Worm (Caenorhabditis elegans): ENCODE data around the gene R11G10.3.

R11G10.3 gene

DNA sequence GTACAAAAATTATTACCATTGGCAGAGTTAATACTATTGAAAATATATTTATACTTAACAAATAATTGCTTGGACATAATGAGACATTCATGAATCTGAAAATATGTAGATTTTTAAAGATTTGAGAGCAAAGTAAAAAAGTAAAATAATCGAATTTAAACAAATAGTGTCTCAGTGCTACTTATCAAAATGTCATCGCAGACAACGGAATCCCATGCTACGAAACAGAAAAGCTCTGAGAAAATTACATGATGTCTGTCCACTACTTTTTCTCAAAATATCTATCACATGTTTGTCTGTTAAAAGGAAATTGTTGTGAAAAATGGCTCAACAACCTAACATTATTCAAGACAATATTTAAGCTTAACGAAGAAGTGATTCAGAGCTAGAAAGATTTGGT is 39.0 kb upstream of the R11G10.3 start, which contains the start of gene T10G3.4:
Gene T10G3.4 (minus strand): TSS at position 101 of the 400 bp plus-strand sequence.
- TF ChIP-seq ama-1 (optimal IDR thresholded peaks at IDR 0.05) = no peak
- no peak for TF ChIP-seq ama-1 (GFP tag; optimal IDR thresholded peaks at IDR 0.05)
- no peak for TF ChIP-seq zfh-2 (GFP tag; conservative IDR thresholded peaks at IDR 0.05)
- no peak for TF ChIP-seq somi-1 (GFP tag; optimal IDR thresholded peaks at IDR 0.05)
- TF ChIP-seq unc-62 (GFP tag; optimal IDR thresholded peaks at IDR 0.05) = no peak
- no peak for TF ChIP-seq ceh-100 (GFP tag; IDR thresholded peaks at IDR 0.05)
- TF ChIP-seq pbrm-1 (GFP tag; IDR thresholded peaks at IDR 0.05) = no peak
- no peak for TF ChIP-seq let-607 (tag; optimal IDR thresholded peaks at IDR 0.05)
- TF ChIP-seq Y53G8AR.9 (GFP tag; conservative IDR thresholded peaks at IDR 0.05) = no peak
- no peak for TF ChIP-seq die-1 (tag; optimal IDR thresholded peaks at IDR 0.05)
- TF ChIP-seq madf-3 (GFP tag; IDR thresholded peaks at IDR 0.05) = no peak
- TF ChIP-seq F55B11.4 (tag; optimal IDR thresholded peaks at IDR 0.05; ENCODE audit: borderline replicate concordance, insufficient read depth) = no peak
- no peak for TF ChIP-seq egrh-3 (GFP tag; IDR thresholded peaks at IDR 0.05)
- no peak for TF ChIP-seq tbx-9 (tag; optimal IDR thresholded peaks at IDR 0.05; ENCODE audit: borderline replicate concordance)
- TF ChIP-seq sptf-2 (GFP tag; optimal IDR thresholded peaks at IDR 0.05) = no peak
- no peak for TF ChIP-seq Y67H2A.10 (GFP tag; conservative IDR thresholded peaks at IDR 0.05)

DNA sequence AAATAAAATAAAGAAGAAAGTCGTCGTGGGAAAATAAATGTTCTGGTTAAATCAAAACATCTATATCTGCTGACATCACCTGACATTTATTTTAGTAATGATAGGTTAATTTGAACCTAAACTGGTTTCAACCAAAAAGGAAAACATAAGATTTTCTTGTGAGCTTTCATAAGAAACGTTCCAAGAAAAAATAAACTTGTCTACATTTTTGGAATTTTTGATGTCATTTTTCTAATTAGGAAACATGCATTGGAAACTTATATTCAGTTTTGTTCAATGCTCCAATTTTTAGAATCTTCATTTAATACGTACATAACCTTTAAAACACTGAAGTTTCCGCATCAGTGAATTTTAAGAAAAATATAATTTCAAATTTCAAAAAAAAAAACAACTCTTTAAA is 37.6 kb upstream of the R11G10.3 start:
- no peak for TF ChIP-seq lin-40 (tag; optimal IDR thresholded peaks at IDR 0.05)
- TF ChIP-seq mes-4 (tag; optimal IDR thresholded peaks at IDR 0.05) = no peak
- TF ChIP-seq zfh-2 (GFP tag; conservative IDR thresholded peaks at IDR 0.05) = no peak
- no peak for TF ChIP-seq B0035.1 (tag; optimal IDR thresholded peaks at IDR 0.05)
- no peak for TF ChIP-seq akir-1 (GFP tag; optimal IDR thresholded peaks at IDR 0.05)
- no peak for TF ChIP-seq nhr-120 (GFP tag; IDR thresholded peaks at IDR 0.05)
- no peak for TF ChIP-seq tbp1 (GFP tag; optimal IDR thresholded peaks at IDR 0.05)
- TF ChIP-seq F37B4.10 (GFP tag; IDR thresholded peaks at IDR 0.05) = no peak
- TF ChIP-seq tbx-9 (tag; optimal IDR thresholded peaks at IDR 0.05; ENCODE audit: borderline replicate concordance) = no peak
- no peak for TF ChIP-seq hsf-1 (GFP tag; IDR thresholded peaks at IDR 0.05)
- no peak for TF ChIP-seq rec-8 (tag; optimal IDR thresholded peaks at IDR 0.05)
- TF ChIP-seq B0019.2 (GFP tag; conservative IDR thresholded peaks at IDR 0.05) = no peak
- no peak for TF ChIP-seq lin-54 (GFP tag; optimal IDR thresholded peaks at IDR 0.05)
- no peak for TF ChIP-seq C06A6.2 (GFP tag; conservative IDR thresholded peaks at IDR 0.05)
- TF ChIP-seq ceh-27 (GFP tag; optimal IDR thresholded peaks at IDR 0.05) = no peak
- TF ChIP-seq nfya-2 (GFP tag; IDR thresholded peaks at IDR 0.05) = no peak
- no peak for TF ChIP-seq Y95B8A.8 (GFP tag; IDR thresholded peaks at IDR 0.05)
- no peak for TF ChIP-seq die-1 (tag; optimal IDR thresholded peaks at IDR 0.05)

DNA sequence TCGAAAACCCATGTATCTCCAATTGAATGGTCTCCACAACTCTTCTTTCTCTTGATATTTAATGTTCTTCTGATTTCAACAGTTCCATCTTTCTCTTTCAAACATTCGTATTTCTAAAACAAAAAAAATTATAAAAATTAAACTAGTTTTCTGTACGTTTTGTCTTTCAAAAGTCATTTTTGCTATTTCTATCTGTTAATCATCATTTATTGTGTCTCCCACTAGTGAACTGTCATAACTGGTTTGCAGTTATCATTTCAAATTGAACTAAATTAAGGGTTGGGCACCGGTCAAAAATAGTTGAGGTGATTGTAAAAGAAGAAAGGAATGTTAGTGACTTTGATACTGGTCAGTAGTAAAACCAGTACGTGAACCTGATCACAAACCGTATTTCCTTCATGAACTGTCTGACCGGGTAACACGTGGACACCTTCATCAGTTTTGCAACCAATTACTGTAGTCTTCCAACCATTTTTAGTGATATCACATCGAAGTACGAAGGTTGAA is 34.9 kb upstream of the R11G10.3 start:
- TF ChIP-seq Y67H2A.10 (GFP tag; conservative IDR thresholded peaks at IDR 0.05) = no peak

DNA sequence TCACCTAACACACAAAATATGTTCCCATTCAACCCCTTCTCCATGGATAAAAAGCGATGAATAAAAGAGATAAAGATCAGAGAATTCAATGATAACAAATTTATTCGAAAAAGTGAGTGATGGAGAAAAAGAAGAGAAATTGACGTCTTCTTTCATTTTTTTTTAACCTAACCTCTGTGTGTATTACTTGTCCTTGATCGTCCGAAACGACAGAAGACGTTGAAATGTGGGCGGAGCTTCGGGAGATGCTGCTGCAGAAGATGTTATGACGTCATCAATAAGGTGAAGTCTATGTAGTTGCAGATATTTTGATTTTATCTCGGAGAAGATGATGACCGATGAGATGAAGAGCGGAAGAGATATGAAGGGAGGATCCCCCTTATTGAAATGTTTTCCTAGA is 33.5 kb upstream of the R11G10.3 start, which contains the start of gene T10G3.3:
Gene T10G3.3 (minus strand): TSS at position 370 of the 400 bp plus-strand sequence.
- TF ChIP-seq F49E8.2 (tag; optimal IDR thresholded peaks at IDR 0.05; ENCODE audit: insufficient read depth) (no peak), fkh-3 (tag; optimal IDR thresholded peaks at IDR 0.05) (no peak), chd-7 (tag; optimal IDR thresholded peaks at IDR 0.05) (no peak), madf-8 (GFP tag; conservative IDR thresholded peaks at IDR 0.05) (no peak), attf-5 (GFP tag; optimal IDR thresholded peaks at IDR 0.05) (no peak), aptf-3 (GFP tag; IDR thresholded peaks at IDR 0.05) (no peak), F10E7.11 (tag; optimal IDR thresholded peaks at IDR 0.05) (no peak)
